Worm (Caenorhabditis elegans): Measurements from ENCODE around the gene lon-1.
A peak's percentile ranks its signal among the peaks of the same experiment; 100 is the strongest.

The lon-1 gene

DNA sequence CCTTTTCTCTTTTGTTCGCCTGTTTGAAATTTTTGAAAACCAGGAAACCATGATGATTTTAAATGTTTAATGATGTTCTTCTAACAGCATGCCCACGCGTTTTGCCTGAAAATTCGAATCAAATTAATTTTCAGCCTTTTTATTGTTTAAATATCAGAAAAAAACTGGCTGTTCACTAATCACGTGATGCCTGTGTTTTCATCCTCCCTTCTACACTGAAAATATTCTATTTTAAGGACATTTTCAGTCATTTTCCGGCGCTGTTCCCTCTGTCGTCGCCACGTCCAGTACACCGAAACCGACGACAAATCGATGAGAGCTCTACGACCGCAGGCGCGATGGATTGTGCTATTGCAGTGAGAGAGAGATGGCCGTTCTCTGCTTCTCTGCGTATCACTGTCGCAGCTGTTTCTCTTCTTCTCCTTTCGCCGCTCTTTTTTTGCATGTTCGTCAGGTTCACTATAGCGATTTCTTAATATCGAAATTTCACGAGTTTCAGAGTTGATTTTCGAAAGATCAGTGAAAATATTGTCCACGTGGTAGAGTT, 24.4 kb upstream of the lon-1 start, which contains the start of gene F48E8.8:
Gene F48E8.8, minus strand, starts transcription at position 51 of the 547 bp plus-strand sequence.
- TF ChIP-seq nhr-41 (GFP tag; IDR thresholded peaks at IDR 0.05) (no peak), nhr-77 (tag; optimal IDR thresholded peaks at IDR 0.05) (no peak), ceh-82 (tag; optimal IDR thresholded peaks at IDR 0.05) (no peak), Y48G9A.11 (GFP tag; IDR thresholded peaks at IDR 0.05) (no peak), F49E8.2 (tag; optimal IDR thresholded peaks at IDR 0.05; ENCODE audit: borderline replicate concordance) (no peak), ceh-62 (tag; optimal IDR thresholded peaks at IDR 0.05) (no peak), nhr-48 (tag; optimal IDR thresholded peaks at IDR 0.05) (no peak), nhr-42 (GFP tag; IDR thresholded peaks at IDR 0.05) (no peak), T26A8.4 (GFP tag; IDR thresholded peaks at IDR 0.05) (no peak), set-16 (GFP tag; IDR thresholded peaks at IDR 0.05) (peak; percentile 44; the same call in 1 of the 2 replicates), R02D3.7 (tag; optimal IDR thresholded peaks at IDR 0.05) (no peak), hmg-1.1 (GFP tag; IDR thresholded peaks at IDR 0.05) (peak; percentile 80), mep-1 (tag; optimal IDR thresholded peaks at IDR 0.05) (peak; percentile 34), vab-7 (GFP tag; IDR thresholded peaks at IDR 0.05) (0 out of 2 replicates have a peak, but pooled peaks have one; percentile 12), daf-19 (GFP tag; conservative IDR thresholded peaks at IDR 0.05) (no peak), D1046.2 (GFP tag; IDR thresholded peaks at IDR 0.05) (no peak), tag-97 (GFP tag; IDR thresholded peaks at IDR 0.05) (no peak), jun-1 (tag; optimal IDR thresholded peaks at IDR 0.05) (no peak), ces-1 (GFP tag; optimal IDR thresholded peaks at IDR 0.05) (no peak), ceh-20 (GFP tag; IDR thresholded peaks at IDR 0.05) (no peak), Y5F2A.4 (GFP tag; optimal IDR thresholded peaks at IDR 0.05) (no peak), daf-12 (tag; optimal IDR thresholded peaks at IDR 0.05) (no peak), cey-2 (tag; optimal IDR thresholded peaks at IDR 0.05; ENCODE audit: borderline replicate concordance, insufficient read depth) (no peak), ZK337.2 (GFP tag; IDR thresholded peaks at IDR 0.05) (no peak), dmd-8 (GFP tag; IDR thresholded peaks at IDR 0.05) (no peak), lin-13 (GFP tag; optimal IDR thresholded peaks at IDR 0.05) (peak; percentile 25), lin-15B (tag; optimal IDR thresholded peaks at IDR 0.05) (no peak), ztf-7 (tag; optimal IDR thresholded peaks at IDR 0.05) (no peak), F10B5.3 (tag; optimal IDR thresholded peaks at IDR 0.05) (no peak), zfp-2 (tag; optimal IDR thresholded peaks at IDR 0.05) (no peak), attf-4 (tag; optimal IDR thresholded peaks at IDR 0.05) (no peak), madf-9 (GFP tag; conservative IDR thresholded peaks at IDR 0.05) (no peak), spr-3 (GFP tag; optimal IDR thresholded peaks at IDR 0.05) (no peak), daf-8 (GFP tag; IDR thresholded peaks at IDR 0.05) (no peak), ceh-44 (GFP tag; IDR thresholded peaks at IDR 0.05) (no peak), Y105C5A.15 (GFP tag; IDR thresholded peaks at IDR 0.05) (no peak), unc-62 (GFP tag; optimal IDR thresholded peaks at IDR 0.05 in 1 of 2) (peak in 1 of 2 experiments; percentile 89), unc-62 (tag; optimal IDR thresholded peaks at IDR 0.05) (no peak), lin-38 (GFP tag; IDR thresholded peaks at IDR 0.05) (peak; percentile 73), F26F4.8 (GFP tag; conservative IDR thresholded peaks at IDR 0.05) (no peak), ceh-32 (tag; optimal IDR thresholded peaks at IDR 0.05; ENCODE audit: poor library complexity) (no peak), snpc-4 (tag; optimal IDR thresholded peaks at IDR 0.05) (no peak), dmd-9 (GFP tag; IDR thresholded peaks at IDR 0.05) (no peak), lsy-2 (tag; optimal IDR thresholded peaks at IDR 0.05) (peak in 1 of 2 experiments; percentile 77), zfp-3 (GFP tag; conservative IDR thresholded peaks at IDR 0.05) (no peak), dmd-6 (GFP tag; IDR thresholded peaks at IDR 0.05) (peak; percentile 51), unc-130 (GFP tag; optimal IDR thresholded peaks at IDR 0.05) (no peak), nhr-237 (tag; optimal IDR thresholded peaks at IDR 0.05) (no peak), skn-1 (tag; optimal IDR thresholded peaks at IDR 0.05) (no peak), mxl-2 (GFP tag; conservative IDR thresholded peaks at IDR 0.05) (no peak), arid-1 (GFP tag; conservative IDR thresholded peaks at IDR 0.05) (no peak), nhr-28 (tag; optimal IDR thresholded peaks at IDR 0.05) (peak; percentile 45)

All from whole organism, L4 larva.